Fruit fly (Drosophila melanogaster): ENCODE results near the gene CG15387.

The CG15387 gene

dm6 chr2L:2221649-2222150 is 4.4 kb downstream of the CG15387 start (continued):
- peak; percentile 96 for TF ChIP-seq CG12219 (GFP tag; optimal IDR thresholded peaks at IDR 0.05)
- TF ChIP-seq ham (GFP tag; IDR thresholded peaks at IDR 0.05), result peak; percentile 96
- peak; percentile 98 for TF ChIP-seq HmgZ (tag; optimal IDR thresholded peaks at IDR 0.05)
- peak; percentile 92 for TF ChIP-seq Optix (GFP tag; IDR thresholded peaks at IDR 0.05)
- peak; percentile 91 for TF ChIP-seq CG1792 (GFP tag; optimal IDR thresholded peaks at IDR 0.05)
- peak; percentile 95 for TF ChIP-seq klu (GFP tag; IDR thresholded peaks at IDR 0.05)
- TF ChIP-seq peb (GFP tag; IDR thresholded peaks at IDR 0.05), result peak; percentile 93
- TF ChIP-seq Eip74EF (GFP tag; optimal IDR thresholded peaks at IDR 0.05), result peak in 1 of 2 experiments; percentile 92
- peak; percentile 92 for TF ChIP-seq CG5245 (GFP tag; optimal IDR thresholded peaks at IDR 0.05)
- TF ChIP-seq CG14667 (GFP tag; IDR thresholded peaks at IDR 0.05), result peak; percentile 96
- peak; percentile 93 for TF ChIP-seq ssp (GFP tag; IDR thresholded peaks at IDR 0.05)
- TF ChIP-seq onecut (GFP tag; IDR thresholded peaks at IDR 0.05), result peak; percentile 92
- TF ChIP-seq CG4282 (GFP tag; optimal IDR thresholded peaks at IDR 0.05), result peak; percentile 86
- peak; percentile 88 for TF ChIP-seq CG6683 (GFP tag; optimal IDR thresholded peaks at IDR 0.05)
- TF ChIP-seq unc-4 (GFP tag; IDR thresholded peaks at IDR 0.05; ENCODE audit: partially characterized antibody), result no peak
- TF ChIP-seq z (GFP tag; IDR thresholded peaks at IDR 0.05), result peak; percentile 81
- peak; percentile 84 for TF ChIP-seq GATAe (GFP tag; conservative IDR thresholded peaks at IDR 0.05)
- peak; percentile 67; the same call in 1 of the 2 replicates for TF ChIP-seq Dip2 (GFP tag; IDR thresholded peaks at IDR 0.05)
- TF ChIP-seq aop (GFP tag; IDR thresholded peaks at IDR 0.05), result peak; percentile 97
- peak; percentile 83 for TF ChIP-seq Nf-YC (tag; optimal IDR thresholded peaks at IDR 0.05)
- TF ChIP-seq NC2β (GFP tag; optimal IDR thresholded peaks at IDR 0.05), result peak; percentile 96
- peak; percentile 75 for TF ChIP-seq CG8359 (GFP tag; optimal IDR thresholded peaks at IDR 0.05; ENCODE audit: borderline replicate concordance)
- TF ChIP-seq CG10366 (GFP tag; IDR thresholded peaks at IDR 0.05), result peak; percentile 97
- peak; percentile 95 for TF ChIP-seq CG17829 (tag; optimal IDR thresholded peaks at IDR 0.05)
- TF ChIP-seq CG31441 (GFP tag; IDR thresholded peaks at IDR 0.05), result peak; percentile 94
- peak; percentile 96 for TF ChIP-seq CG1603 (tag; optimal IDR thresholded peaks at IDR 0.05)
- peak; percentile 98 for TF ChIP-seq CG17328 (GFP tag; IDR thresholded peaks at IDR 0.05)
- peak; percentile 85 for TF ChIP-seq dan (GFP tag; IDR thresholded peaks at IDR 0.05)
- TF ChIP-seq CG5953 (GFP tag; IDR thresholded peaks at IDR 0.05), result peak; percentile 96
- TF ChIP-seq usp (GFP tag; optimal IDR thresholded peaks at IDR 0.05), result no peak
- TF ChIP-seq ro (GFP tag; IDR thresholded peaks at IDR 0.05), result peak; percentile 94
- peak; percentile 96 for TF ChIP-seq Nf-YA (GFP tag; IDR thresholded peaks at IDR 0.05)
- peak; percentile 98 for TF ChIP-seq Xrp1 (GFP tag; IDR thresholded peaks at IDR 0.05)
- no peak for TF ChIP-seq hb (GFP tag; IDR thresholded peaks at IDR 0.05; ENCODE audit: partially characterized antibody)
- TF ChIP-seq ftz-f1 (GFP tag; optimal IDR thresholded peaks at IDR 0.05), result peak; percentile 68
- TF ChIP-seq Neu2 (GFP tag; optimal IDR thresholded peaks at IDR 0.05; ENCODE audit: borderline replicate concordance), result peak; percentile 34
- peak; percentile 90 for TF ChIP-seq tup (GFP tag; optimal IDR thresholded peaks at IDR 0.05)
- TF ChIP-seq grn (GFP tag; optimal IDR thresholded peaks at IDR 0.05), result peak; percentile 86
- peak; percentile 92 for TF ChIP-seq dati (GFP tag; IDR thresholded peaks at IDR 0.05)
- TF ChIP-seq br (optimal IDR thresholded peaks at IDR 0.05), result no peak
- TF ChIP-seq CG4328 (GFP tag; optimal IDR thresholded peaks at IDR 0.05), result peak; percentile 79
- peak; percentile 89 for TF ChIP-seq D19A (tag; optimal IDR thresholded peaks at IDR 0.05)
- peak; percentile 99 for TF ChIP-seq CG32532 (GFP tag; IDR thresholded peaks at IDR 0.05)
- peak; percentile 56 to 92 for TF ChIP-seq Trl (optimal IDR thresholded peaks at IDR 0.05)
- peak; percentile 87 for TF ChIP-seq Trl (GFP tag; optimal IDR thresholded peaks at IDR 0.05)
- TF ChIP-seq cg (GFP tag; optimal IDR thresholded peaks at IDR 0.05), result no peak
- peak; percentile 94 for TF ChIP-seq CG11696 (GFP tag; IDR thresholded peaks at IDR 0.05)
- peak; percentile 96 for TF ChIP-seq ase (GFP tag; IDR thresholded peaks at IDR 0.05)
- peak; percentile 94 for TF ChIP-seq CG13894 (tag; optimal IDR thresholded peaks at IDR 0.05)
- no peak for TF ChIP-seq Doc3 (GFP tag; IDR thresholded peaks at IDR 0.05; ENCODE audit: partially characterized antibody)
- peak; percentile 81 for TF ChIP-seq HmgD (GFP tag; optimal IDR thresholded peaks at IDR 0.05)
- TF ChIP-seq CG13287 (GFP tag; IDR thresholded peaks at IDR 0.05; ENCODE audit: partially characterized antibody), result peak; percentile 31; the same call in 1 of the 2 replicates

Measured in whole organism, embryonic.